6 fruit fly cellular contexts compared by ENCODE assay signal in genomic region chr3L:15141118-15142003, dm6.
A peak's percentile ranks its signal among the peaks of the same experiment; 100 is the strongest.
TF ChIP-seq lines count a peak whose summit lies in the region.

No protein-coding gene starts in this region.

- no peak for TF ChIP-seq CTCF in whole organism, embryonic (GFP tag; optimal IDR thresholded peaks at IDR 0.05; lab: Kevin White, UChicago)

TF ChIP-seq in whole organism, 6 proteins besides CTCF, POLR2A, EP300 and RAD21:
- peak; percentile 4 for TF ChIP-seq CG8478 (optimal IDR thresholded peaks at IDR 0.05; lab: Kevin White, UChicago)
- TF ChIP-seq pan (optimal IDR thresholded peaks at IDR 0.05; lab: Kevin White, UChicago), result no peak
- peak; percentile 67 to 92 for TF ChIP-seq EcR (GFP tag; optimal IDR thresholded peaks at IDR 0.05; lab: Kevin White, UChicago)
TF ChIP-seq in whole organism: peak in this region for 2.

TF ChIP-seq in whole organism, adult, 20 proteins besides CTCF, POLR2A, EP300 and RAD21 (continues in another document):
- TF ChIP-seq CG33017 (tag; optimal IDR thresholded peaks at IDR 0.05; lab: Kevin White, UChicago), result peak; percentile 2
- no peak for TF ChIP-seq bab1 (GFP tag; optimal IDR thresholded peaks at IDR 0.05; lab: Kevin White, UChicago)
- no peak for TF ChIP-seq CG7101 (tag; optimal IDR thresholded peaks at IDR 0.05; lab: Kevin White, UChicago)
- no peak for TF ChIP-seq Clk (GFP tag; optimal IDR thresholded peaks at IDR 0.05; lab: Kevin White, UChicago)
- TF ChIP-seq Mnt (GFP tag; optimal IDR thresholded peaks at IDR 0.05; lab: Kevin White, UChicago), result no peak
- TF ChIP-seq CG5204 (GFP tag; optimal IDR thresholded peaks at IDR 0.05; lab: Kevin White, UChicago), result no peak
- TF ChIP-seq CG14711 (tag; optimal IDR thresholded peaks at IDR 0.05; lab: Kevin White, UChicago), result no peak
- no peak for TF ChIP-seq CG1620 (GFP tag; optimal IDR thresholded peaks at IDR 0.05; lab: Kevin White, UChicago)
- peak; percentile 15 for TF ChIP-seq Crg-1 (GFP tag; optimal IDR thresholded peaks at IDR 0.05; lab: Kevin White, UChicago)
- peak; percentile 16 for TF ChIP-seq CG7045 (GFP tag; optimal IDR thresholded peaks at IDR 0.05; lab: Kevin White, UChicago)
- TF ChIP-seq cic (GFP tag; optimal IDR thresholded peaks at IDR 0.05; lab: Kevin White, UChicago), result peak; percentile 11
- no peak for TF ChIP-seq tj (GFP tag; optimal IDR thresholded peaks at IDR 0.05; lab: Kevin White, UChicago)
- peak; percentile 81 for TF ChIP-seq pad (GFP tag; optimal IDR thresholded peaks at IDR 0.05; lab: Kevin White, UChicago)
- TF ChIP-seq CG12768 (GFP tag; optimal IDR thresholded peaks at IDR 0.05; lab: Kevin White, UChicago), result no peak
- TF ChIP-seq kay (GFP tag; lab: Kevin White, UChicago; ENCODE audit: borderline replicate concordance), result no peak
- TF ChIP-seq ovo (GFP tag; optimal IDR thresholded peaks at IDR 0.05; lab: Kevin White, UChicago), result peak; percentile 42
- TF ChIP-seq cnc (optimal IDR thresholded peaks at IDR 0.05; lab: Kevin White, UChicago), result no peak
- TF ChIP-seq Hr96 (GFP tag; optimal IDR thresholded peaks at IDR 0.05; lab: Kevin White, UChicago), result no peak

TF ChIP-seq in whole organism, embryonic, 481 proteins besides CTCF, POLR2A, EP300 and RAD21 (continues in another document):
- TF ChIP-seq CG1233 (GFP tag; optimal IDR thresholded peaks at IDR 0.05; lab: Kevin White, UChicago) (no peak), CG11085 (GFP tag; IDR thresholded peaks at IDR 0.05; lab: Robert Waterston, UW) (0 out of 2 replicates have a peak, but pooled peaks have one; percentile 17), rib (GFP tag; IDR thresholded peaks at IDR 0.05; lab: Robert Waterston, UW) (peak; percentile 39; the same call in 1 of the 2 replicates), CG7839 (tag; optimal IDR thresholded peaks at IDR 0.05; lab: Kevin White, UChicago) (peak; percentile 14), CG4360 (GFP tag; IDR thresholded peaks at IDR 0.05; lab: Robert Waterston, UW) (peak; percentile 60; the same call in 1 of the 2 replicates), kay (GFP tag; optimal IDR thresholded peaks at IDR 0.05; lab: Kevin White, UChicago) (peak; percentile 30), HLHmδ (GFP tag; optimal IDR thresholded peaks at IDR 0.05; lab: Kevin White, UChicago) (peak; percentile 33), grn (GFP tag; optimal IDR thresholded peaks at IDR 0.05; lab: Kevin White, UChicago) (peak; percentile 86), CG12659 (GFP tag; optimal IDR thresholded peaks at IDR 0.05; lab: Kevin White, UChicago) (peak; percentile 2), CG30403 (GFP tag; optimal IDR thresholded peaks at IDR 0.05; lab: Kevin White, UChicago) (peak; percentile 59), zen (tag; optimal IDR thresholded peaks at IDR 0.05; lab: Kevin White, UChicago) (peak; percentile 61), trem (tag; optimal IDR thresholded peaks at IDR 0.05; lab: Kevin White, UChicago) (peak; percentile 5), H2.0 (GFP tag; IDR thresholded peaks at IDR 0.05; lab: Robert Waterston, UW) (0 out of 2 replicates have a peak, but pooled peaks have one; percentile 26), unpg (GFP tag; optimal IDR thresholded peaks at IDR 0.05; lab: Kevin White, UChicago) (peak; percentile 16), Kr (GFP tag; optimal IDR thresholded peaks at IDR 0.05; lab: Kevin White, UChicago) (peak; percentile 30), CG2678 (tag; optimal IDR thresholded peaks at IDR 0.05; lab: Kevin White, UChicago) (peak; percentile 48), Camta (GFP tag; optimal IDR thresholded peaks at IDR 0.05; lab: Kevin White, UChicago) (no peak)

TF ChIP-seq in whole organism, prepupa, 60 proteins besides CTCF, POLR2A, EP300 and RAD21 (continues in another document):
- peak; percentile 9 for TF ChIP-seq CG10669 (GFP tag; optimal IDR thresholded peaks at IDR 0.05; lab: Kevin White, UChicago)
- peak; percentile 61 for TF ChIP-seq Lpt (GFP tag; optimal IDR thresholded peaks at IDR 0.05; lab: Kevin White, UChicago)
- TF ChIP-seq vri (GFP tag; optimal IDR thresholded peaks at IDR 0.05; lab: Kevin White, UChicago), result peak; percentile 55
- no peak for TF ChIP-seq CG11294 (GFP tag; IDR thresholded peaks at IDR 0.05; lab: Robert Waterston, UW)
- TF ChIP-seq fd59A (GFP tag; optimal IDR thresholded peaks at IDR 0.05; lab: Kevin White, UChicago), result no peak
- no peak for TF ChIP-seq CG6808 (GFP tag; optimal IDR thresholded peaks at IDR 0.05; lab: Kevin White, UChicago)
- TF ChIP-seq ss (GFP tag; optimal IDR thresholded peaks at IDR 0.05; lab: Kevin White, UChicago), result peak; percentile 17 to 48
- TF ChIP-seq esn (GFP tag; optimal IDR thresholded peaks at IDR 0.05; lab: Kevin White, UChicago), result peak; percentile 46
- TF ChIP-seq CG10631 (GFP tag; optimal IDR thresholded peaks at IDR 0.05; lab: Kevin White, UChicago), result no peak
- TF ChIP-seq Eip78C (GFP tag; lab: Kevin White, UChicago), result peak; percentile 62
- TF ChIP-seq Smox (GFP tag; optimal IDR thresholded peaks at IDR 0.05; lab: Kevin White, UChicago), result peak; percentile 9
- TF ChIP-seq fkh (GFP tag; optimal IDR thresholded peaks at IDR 0.05; lab: Kevin White, UChicago), result peak; percentile 59
- peak; percentile 45 for TF ChIP-seq Sox14 (GFP tag; optimal IDR thresholded peaks at IDR 0.05; lab: Kevin White, UChicago)
- TF ChIP-seq CG8319 (GFP tag; optimal IDR thresholded peaks at IDR 0.05; lab: Kevin White, UChicago), result no peak
- peak; percentile 50 for TF ChIP-seq eg (GFP tag; IDR thresholded peaks at IDR 0.05; lab: Robert Waterston, UW)
- peak; percentile 25 for TF ChIP-seq CG3919 (GFP tag; optimal IDR thresholded peaks at IDR 0.05; lab: Kevin White, UChicago)
- peak; percentile 71 for TF ChIP-seq CG6163 (GFP tag; IDR thresholded peaks at IDR 0.05; lab: Robert Waterston, UW)
- no peak for TF ChIP-seq Hr38 (GFP tag; optimal IDR thresholded peaks at IDR 0.05; lab: Kevin White, UChicago)
- peak; percentile 11 for TF ChIP-seq Hr39 (GFP tag; optimal IDR thresholded peaks at IDR 0.05; lab: Kevin White, UChicago)

TF ChIP-seq in whole organism, pupa, 21 proteins besides CTCF, POLR2A, EP300 and RAD21:
- TF ChIP-seq CG10348 (GFP tag; IDR thresholded peaks at IDR 0.05; lab: Robert Waterston, UW) (no peak), CG15710 (tag; optimal IDR thresholded peaks at IDR 0.05; lab: Kevin White, UChicago) (peak; percentile 23), CG13204 (GFP tag; optimal IDR thresholded peaks at IDR 0.05; lab: Kevin White, UChicago) (peak; percentile 51), EcR (GFP tag; optimal IDR thresholded peaks at IDR 0.05; lab: Kevin White, UChicago) (peak; percentile 90), Ets98B (GFP tag; IDR thresholded peaks at IDR 0.05; lab: Robert Waterston, UW) (peak; percentile 59), CG8301 (tag; optimal IDR thresholded peaks at IDR 0.05; lab: Kevin White, UChicago) (peak; percentile 24), fd96Ca (GFP tag; IDR thresholded peaks at IDR 0.05; lab: Robert Waterston, UW) (no peak; the same call in 2 of the 3 replicates), Pif1A (GFP tag; optimal IDR thresholded peaks at IDR 0.05; lab: Kevin White, UChicago) (no peak), Pif1B (GFP tag; optimal IDR thresholded peaks at IDR 0.05; lab: Kevin White, UChicago) (peak; percentile 2), CG9948 (tag; optimal IDR thresholded peaks at IDR 0.05; lab: Kevin White, UChicago) (peak; percentile 8), gl (tag; optimal IDR thresholded peaks at IDR 0.05; lab: Kevin White, UChicago) (peak; percentile 40), CG4496 (GFP tag; IDR thresholded peaks at IDR 0.05; lab: Robert Waterston, UW) (peak; percentile 74), CG17806 (tag; optimal IDR thresholded peaks at IDR 0.05; lab: Kevin White, UChicago) (no peak), CG12605 (GFP tag; IDR thresholded peaks at IDR 0.05; lab: Robert Waterston, UW) (no peak), D1 (tag; optimal IDR thresholded peaks at IDR 0.05; lab: Kevin White, UChicago) (no peak), Snoo (tag; optimal IDR thresholded peaks at IDR 0.05; lab: Kevin White, UChicago) (no peak), CG8159 (tag; optimal IDR thresholded peaks at IDR 0.05; lab: Kevin White, UChicago) (peak; percentile 3), CG34367 (tag; optimal IDR thresholded peaks at IDR 0.05; lab: Kevin White, UChicago) (peak; percentile 18), CG32121 (GFP tag; IDR thresholded peaks at IDR 0.05; lab: Robert Waterston, UW) (peak; percentile 24; the same call in 1 of the 2 replicates), rn (GFP tag; IDR thresholded peaks at IDR 0.05; lab: Robert Waterston, UW) (no peak), CG14655 (GFP tag; optimal IDR thresholded peaks at IDR 0.05; lab: Kevin White, UChicago) (peak; percentile 46)

TF ChIP-seq in whole organism, wandering third instar larva, 38 proteins besides CTCF, POLR2A, EP300 and RAD21 (continues in another document):
- peak; percentile 16 for TF ChIP-seq fru (GFP tag; optimal IDR thresholded peaks at IDR 0.05; lab: Kevin White, UChicago)
- TF ChIP-seq brk (GFP tag; optimal IDR thresholded peaks at IDR 0.05; lab: Kevin White, UChicago), result no peak
- TF ChIP-seq rgr (GFP tag; optimal IDR thresholded peaks at IDR 0.05; lab: Kevin White, UChicago), result peak; percentile 43
- no peak for TF ChIP-seq CG9705 (GFP tag; optimal IDR thresholded peaks at IDR 0.05; lab: Kevin White, UChicago)
- no peak for TF ChIP-seq dmrt93B (GFP tag; optimal IDR thresholded peaks at IDR 0.05; lab: Kevin White, UChicago)
- no peak for TF ChIP-seq lola (GFP tag; optimal IDR thresholded peaks at IDR 0.05; lab: Kevin White, UChicago)
- peak; percentile 37 for TF ChIP-seq Dif (GFP tag; optimal IDR thresholded peaks at IDR 0.05; lab: Kevin White, UChicago; ENCODE audit: partially characterized antibody)
- TF ChIP-seq Hr78 (GFP tag; optimal IDR thresholded peaks at IDR 0.05; lab: Kevin White, UChicago), result no peak
- TF ChIP-seq CG32264 (GFP tag; optimal IDR thresholded peaks at IDR 0.05; lab: Kevin White, UChicago), result no peak
- TF ChIP-seq CrebA (GFP tag; optimal IDR thresholded peaks at IDR 0.05; lab: Kevin White, UChicago; ENCODE audit: borderline replicate concordance), result no peak
- TF ChIP-seq Dfd (GFP tag; optimal IDR thresholded peaks at IDR 0.05; lab: Kevin White, UChicago), result no peak
- no peak for TF ChIP-seq jim (GFP tag; optimal IDR thresholded peaks at IDR 0.05; lab: Kevin White, UChicago)
- no peak for TF ChIP-seq OdsH (GFP tag; optimal IDR thresholded peaks at IDR 0.05; lab: Kevin White, UChicago)
- TF ChIP-seq sv (GFP tag; optimal IDR thresholded peaks at IDR 0.05; lab: Kevin White, UChicago), result no peak
- peak; percentile 15 for TF ChIP-seq Sp1 (GFP tag; optimal IDR thresholded peaks at IDR 0.05; lab: Kevin White, UChicago)
- TF ChIP-seq usp (GFP tag; optimal IDR thresholded peaks at IDR 0.05; lab: Kevin White, UChicago), result no peak
- TF ChIP-seq tai (GFP tag; optimal IDR thresholded peaks at IDR 0.05; lab: Kevin White, UChicago), result no peak
- no peak for TF ChIP-seq Hr83 (GFP tag; optimal IDR thresholded peaks at IDR 0.05; lab: Kevin White, UChicago; ENCODE audit: poor library complexity, severe bottlenecking)
- peak; percentile 6 to 43 for TF ChIP-seq dl (GFP tag; optimal IDR thresholded peaks at IDR 0.05; lab: Kevin White, UChicago; ENCODE audit: insufficient read depth in 1 of 2, partially characterized antibody in 2 of 2)
- no peak for TF ChIP-seq psq (GFP tag; optimal IDR thresholded peaks at IDR 0.05; lab: Kevin White, UChicago)
- no peak for TF ChIP-seq GATAd (GFP tag; optimal IDR thresholded peaks at IDR 0.05; lab: Kevin White, UChicago)
